Fruit fly (Drosophila melanogaster) whole organism, wandering third instar larva: Measurements from ENCODE around the gene CG34290.

Experiments
- Abd-B ChIP-seq: fragments of >200 bp; optimal IDR thresholded peaks from 2 replicates; lab custom pipeline; 2017; ENCODE audit warnings: missing biosample characterization, missing genetic modification characterization
- CG32264 ChIP-seq: fragments of 200-800 bp; sonication (Bioruptor generic); optimal IDR thresholded peaks from 2 replicates; lab custom pipeline; 2016; ENCODE audit warnings: missing biosample characterization, missing genetic modification characterization
- CG9705 ChIP-seq: fragments of 200-800 bp; sonication (Bioruptor generic); optimal IDR thresholded peaks from 2 replicates; lab custom pipeline; 2018; ENCODE audit warnings: missing biosample characterization, mild to moderate bottlenecking, missing genetic modification characterization
- CrebA ChIP-seq: fragments of 200-800 bp; sonication (Bioruptor generic); optimal IDR thresholded peaks from 2 replicates; lab custom pipeline; 2016; ENCODE audit warnings: missing biosample characterization, mild to moderate bottlenecking, missing genetic modification characterization, borderline replicate concordance
- Dfd ChIP-seq: fragments of >200 bp; optimal IDR thresholded peaks from 2 replicates; lab custom pipeline; 2017; ENCODE audit warnings: missing biosample characterization, missing genetic modification characterization
- Dif ChIP-seq: fragments of 200-275, 200-300 bp; sonication (Bioruptor generic); optimal IDR thresholded peaks from 2 replicates; lab custom pipeline; 2018; ENCODE audit warnings: missing biosample characterization, missing genetic modification characterization; ENCODE audit not compliant: partially characterized antibody
- GATAd ChIP-seq: sonication (Bioruptor generic); optimal IDR thresholded peaks from 2 replicates; lab custom pipeline; 2016; ENCODE audit warnings: missing biosample characterization, missing genetic modification characterization
- HLH106 ChIP-seq: fragments of 200-800 bp; optimal IDR thresholded peaks from 3 replicates; lab custom pipeline; 2019; ENCODE audit warnings: missing biosample characterization, mild to moderate bottlenecking, missing genetic modification characterization, moderate library complexity
- Hnf4 ChIP-seq: fragments of 200-800 bp; sonication (Bioruptor generic); optimal IDR thresholded peaks from 2 replicates; lab custom pipeline; 2016; ENCODE audit warnings: missing biosample characterization, mild to moderate bottlenecking, missing genetic modification characterization
- Hr78 ChIP-seq: fragments of >200 bp; optimal IDR thresholded peaks from 2 replicates; lab custom pipeline; 2017; ENCODE audit warnings: missing biosample characterization, missing genetic modification characterization
- Hr83 ChIP-seq: fragments of 200-300 bp; sonication (Bioruptor generic); optimal IDR thresholded peaks from 2 replicates; lab custom pipeline; 2016; ENCODE audit warnings: missing biosample characterization, mild to moderate bottlenecking, missing genetic modification characterization, moderate library complexity; ENCODE audit not compliant: poor library complexity, severe bottlenecking
- Jra ChIP-seq: sonication (Bioruptor generic); optimal IDR thresholded peaks from 2 replicates; lab custom pipeline; 2016; ENCODE audit warnings: missing biosample characterization, missing genetic modification characterization
- Mio ChIP-seq: sonication (Bioruptor generic); optimal IDR thresholded peaks from 2 replicates; lab custom pipeline; 2016; ENCODE audit warnings: missing biosample characterization, missing genetic modification characterization
- Myc ChIP-seq: fragments of >200 bp; optimal IDR thresholded peaks from 2 replicates; lab custom pipeline; 2017
- N ChIP-seq: fragments of >200 bp; optimal IDR thresholded peaks from 2 replicates; lab custom pipeline; 2018; ENCODE audit warnings: missing biosample characterization, missing external identifiers, missing genetic modification characterization
- OdsH ChIP-seq: fragments of 200-800 bp; sonication (Bioruptor generic); optimal IDR thresholded peaks from 2 replicates; lab custom pipeline; 2016; ENCODE audit warnings: missing biosample characterization, mild to moderate bottlenecking, missing genetic modification characterization
- Rel ChIP-seq, 2 experiments: fragments of 200-800 bp; sonication (Bioruptor generic) in 1 of 2; optimal IDR thresholded peaks; 2 replicates in 1 of 2; 3 replicates in 1 of 2; lab custom pipeline; 2016 to 2019; ENCODE audit warnings: mild to moderate bottlenecking in 2 of 2, missing biosample characterization in 2 of 2, missing genetic modification characterization in 2 of 2, moderate library complexity in 1 of 2
- Sp1 ChIP-seq: fragments of 200-800 bp; sonication (Bioruptor generic); optimal IDR thresholded peaks from 3 replicates; lab custom pipeline; 2019; ENCODE audit warnings: missing biosample characterization, mild to moderate bottlenecking, missing genetic modification characterization, moderate library complexity
- Vsx2 ChIP-seq: fragments of 200-300, 225-300 bp; sonication (Bioruptor generic); optimal IDR thresholded peaks from 2 replicates; lab custom pipeline; 2018; ENCODE audit warnings: missing biosample characterization, missing genetic modification characterization; ENCODE audit not compliant: partially characterized antibody
- br ChIP-seq: fragments of 200-800 bp; sonication (Bioruptor generic); optimal IDR thresholded peaks from 2 replicates; lab custom pipeline; 2016; ENCODE audit warnings: missing biosample characterization, missing genetic modification characterization
- brk ChIP-seq: fragments of 200-800 bp; sonication (Bioruptor generic); optimal IDR thresholded peaks from 2 replicates; lab custom pipeline; 2016; ENCODE audit warnings: missing biosample characterization, mild to moderate bottlenecking, missing genetic modification characterization
- dl ChIP-seq, 2 experiments: fragments of 175-275, 200-275 bp in 1 of 2; fragments of 200-275 bp in 1 of 2; sonication (Bioruptor generic); optimal IDR thresholded peaks; lab custom pipeline; 2018; ENCODE audit warnings: mild to moderate bottlenecking in 2 of 2, missing biosample characterization in 2 of 2, missing genetic modification characterization in 2 of 2, moderate library complexity in 2 of 2; ENCODE audit not compliant: partially characterized antibody in 2 of 2, insufficient read depth in 1 of 2
- dmrt93B ChIP-seq: fragments of 200-800 bp; sonication (Bioruptor generic); optimal IDR thresholded peaks from 2 replicates; lab custom pipeline; 2018; ENCODE audit warnings: missing biosample characterization, mild to moderate bottlenecking, missing genetic modification characterization
- dsf ChIP-seq: sonication (Bioruptor generic); optimal IDR thresholded peaks from 2 replicates; lab custom pipeline; 2016; ENCODE audit warnings: missing biosample characterization, missing genetic modification characterization, borderline replicate concordance
- ey ChIP-seq: fragments of 200-800 bp; sonication (Bioruptor generic); optimal IDR thresholded peaks from 2 replicates; lab custom pipeline; 2016; ENCODE audit warnings: missing biosample characterization, missing genetic modification characterization
- foxo ChIP-seq, 2 experiments: fragments of 200-800 bp; sonication (Bioruptor generic); optimal IDR thresholded peaks; 2 replicates in 1 of 2; 3 replicates in 1 of 2; lab custom pipeline; 2016 to 2017; ENCODE audit warnings: missing biosample characterization in 2 of 2, missing genetic modification characterization in 2 of 2
- fru ChIP-seq: fragments of 200-800 bp; sonication (Bioruptor generic); optimal IDR thresholded peaks from 3 replicates; lab custom pipeline; 2016; ENCODE audit warnings: missing biosample characterization, mild to moderate bottlenecking, missing genetic modification characterization
- h ChIP-seq: fragments of 200-800 bp; sonication (Bioruptor generic); optimal IDR thresholded peaks from 3 replicates; lab custom pipeline; 2016; ENCODE audit warnings: missing biosample characterization, mild to moderate bottlenecking, missing genetic modification characterization
- jim ChIP-seq: fragments of 175-275, 200-325 bp; sonication (Bioruptor generic); optimal IDR thresholded peaks from 2 replicates; lab custom pipeline; 2016; ENCODE audit warnings: missing biosample characterization, mild to moderate bottlenecking, missing genetic modification characterization
- lola ChIP-seq: fragments of >200 bp; optimal IDR thresholded peaks from 2 replicates; lab custom pipeline; 2017; ENCODE audit warnings: missing biosample characterization, missing genetic modification characterization
- pan ChIP-seq: fragments of >200 bp; optimal IDR thresholded peaks from 2 replicates; lab custom pipeline; 2017
- psq ChIP-seq: fragments of 200-800 bp; sonication (Bioruptor generic); optimal IDR thresholded peaks from 3 replicates; lab custom pipeline; 2017; ENCODE audit warnings: missing biosample characterization, mild to moderate bottlenecking, missing genetic modification characterization, moderate library complexity
- rgr ChIP-seq: fragments of 200-800 bp; sonication (Bioruptor generic); optimal IDR thresholded peaks from 3 replicates; lab custom pipeline; 2016; ENCODE audit warnings: missing biosample characterization, mild to moderate bottlenecking, missing genetic modification characterization
- sage ChIP-seq: fragments of 200-800 bp; sonication (Bioruptor generic); optimal IDR thresholded peaks from 2 replicates; lab custom pipeline; 2016; ENCODE audit warnings: missing biosample characterization, mild to moderate bottlenecking, missing genetic modification characterization
- sv ChIP-seq: fragments of 200-800 bp; sonication (Bioruptor generic); optimal IDR thresholded peaks from 3 replicates; lab custom pipeline; 2016; ENCODE audit warnings: missing biosample characterization, missing genetic modification characterization
- tai ChIP-seq: sonication (Bioruptor generic); optimal IDR thresholded peaks from 2 replicates; lab custom pipeline; 2016; ENCODE audit warnings: missing biosample characterization, missing genetic modification characterization
- usp ChIP-seq: fragments of >200 bp; optimal IDR thresholded peaks from 2 replicates; lab custom pipeline; 2017; ENCODE audit warnings: missing biosample characterization, missing genetic modification characterization
- woc ChIP-seq: sonication (Bioruptor generic); optimal IDR thresholded peaks from 2 replicates; lab custom pipeline; 2016; ENCODE audit warnings: missing biosample characterization, mild to moderate bottlenecking, missing genetic modification characterization

CG34290 gene

dm6 chr3R:24295556-24296465, 6.2 kb upstream of the CG34290 start:
- TF ChIP-seq br (GFP tag; lab: Kevin White, UChicago) = peak; percentile 99
- no peak for TF ChIP-seq N (GFP tag; lab: Kevin White, UChicago)
- no peak for TF ChIP-seq Abd-B (GFP tag; lab: Kevin White, UChicago)
- peak; percentile 97 for TF ChIP-seq CG9705 (GFP tag; lab: Kevin White, UChicago)
- no peak for TF ChIP-seq Hr78 (GFP tag; lab: Kevin White, UChicago)
- peak; percentile 93 for TF ChIP-seq dsf (GFP tag; lab: Kevin White, UChicago)
- peak; percentile 97 for TF ChIP-seq Jra (GFP tag; lab: Kevin White, UChicago)
- TF ChIP-seq fru (GFP tag; lab: Kevin White, UChicago) = peak; percentile 99
- TF ChIP-seq sage (GFP tag; lab: Kevin White, UChicago) = peak; percentile 98
- TF ChIP-seq foxo (GFP tag; optimal IDR thresholded peaks at IDR 0.05; lab: Kevin White, UChicago) = peak; percentile 93 to 100
- peak; percentile 78 for TF ChIP-seq jim (GFP tag; lab: Kevin White, UChicago)
- peak; percentile 99 for TF ChIP-seq rgr (GFP tag; lab: Kevin White, UChicago)
- TF ChIP-seq psq (GFP tag; lab: Kevin White, UChicago) = peak; percentile 98
- peak; percentile 98 for TF ChIP-seq tai (GFP tag; lab: Kevin White, UChicago)
- TF ChIP-seq ey = peak; percentile 99
- TF ChIP-seq Sp1 = peak; percentile 98
- peak; percentile 100 for TF ChIP-seq h (GFP tag; lab: Kevin White, UChicago)
- no peak for TF ChIP-seq Myc (lab: Kevin White, UChicago)
- peak; percentile 98 for TF ChIP-seq CG32264
- TF ChIP-seq HLH106 (tag; lab: Kevin White, UChicago) = peak; percentile 99
- peak; percentile 97 for TF ChIP-seq dmrt93B (GFP tag; lab: Kevin White, UChicago)
- TF ChIP-seq Dif (GFP tag; lab: Kevin White, UChicago) = peak; percentile 80
- TF ChIP-seq Rel (GFP tag; optimal IDR thresholded peaks at IDR 0.05; lab: Kevin White, UChicago) = peak; percentile 97
- peak; percentile 92 for TF ChIP-seq Rel (tag; optimal IDR thresholded peaks at IDR 0.05; lab: Kevin White, UChicago)
- peak; percentile 97 for TF ChIP-seq CrebA (GFP tag; lab: Kevin White, UChicago)
- TF ChIP-seq Vsx2 (GFP tag; lab: Kevin White, UChicago) = peak; percentile 0
- no peak for TF ChIP-seq usp (GFP tag; lab: Kevin White, UChicago)
- TF ChIP-seq pan (lab: Kevin White, UChicago) = no peak
- peak; percentile 99 for TF ChIP-seq woc (GFP tag; lab: Kevin White, UChicago)
- no peak for TF ChIP-seq Dfd (GFP tag; lab: Kevin White, UChicago)
- TF ChIP-seq Mio (GFP tag; lab: Kevin White, UChicago) = peak; percentile 90
- TF ChIP-seq Hnf4 (GFP tag; lab: Kevin White, UChicago) = peak; percentile 99
- TF ChIP-seq Hr83 (GFP tag; lab: Kevin White, UChicago) = peak; percentile 98
- no peak for TF ChIP-seq lola (GFP tag; lab: Kevin White, UChicago)
- TF ChIP-seq GATAd (GFP tag; lab: Kevin White, UChicago) = peak; percentile 87
- peak; percentile 57 to 83 for TF ChIP-seq dl (GFP tag; optimal IDR thresholded peaks at IDR 0.05; lab: Kevin White, UChicago; ENCODE audit: insufficient read depth in 1 of 2, partially characterized antibody in 2 of 2)
- TF ChIP-seq OdsH = peak; percentile 99
- peak; percentile 96 for TF ChIP-seq brk (GFP tag; lab: Kevin White, UChicago)
- peak; percentile 76 for TF ChIP-seq sv (GFP tag; lab: Kevin White, UChicago)
- TF ChIP-seq, all 38 proteins: peak for 30
